Worm (Caenorhabditis elegans): ENCODE results near the gene R02D5.1.
"Not testable (repeated sequence)": the region's sequence is repeated elsewhere in the genome, so short reads cannot be mapped to it uniquely, and the experiment has no call there.

Gene R02D5.1

DNA sequence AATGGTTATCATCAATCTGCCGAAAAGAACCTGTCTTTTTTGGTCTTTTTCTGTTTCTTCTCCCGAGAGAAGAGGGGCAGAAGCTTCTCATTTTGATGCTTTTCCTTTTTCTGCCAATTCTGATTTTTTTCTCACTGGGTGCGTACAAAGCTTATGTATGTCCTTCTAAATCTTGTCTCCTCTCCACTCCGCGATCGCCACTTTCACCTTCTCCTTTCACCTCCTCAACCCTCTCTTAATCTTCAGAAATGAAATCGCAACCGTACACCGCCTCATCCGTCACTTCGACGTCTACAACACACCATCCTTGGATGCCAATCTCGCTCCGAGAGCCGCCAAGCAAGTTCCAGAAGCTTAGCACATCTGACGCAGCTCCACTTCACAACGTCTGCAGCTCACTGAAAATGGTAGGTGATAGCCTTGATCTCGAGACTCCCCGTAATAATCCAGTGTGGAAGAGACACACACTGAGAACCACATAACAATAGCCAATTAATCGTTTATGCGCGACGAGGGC, at the start of gene R02D5.1:
R02D5.1 (plus strand) TSS at position 245 of the 517 bp plus-strand sequence.
- TF ChIP-seq unc-62 (GFP tag; optimal IDR thresholded peaks at IDR 0.05), result no peak

DNA sequence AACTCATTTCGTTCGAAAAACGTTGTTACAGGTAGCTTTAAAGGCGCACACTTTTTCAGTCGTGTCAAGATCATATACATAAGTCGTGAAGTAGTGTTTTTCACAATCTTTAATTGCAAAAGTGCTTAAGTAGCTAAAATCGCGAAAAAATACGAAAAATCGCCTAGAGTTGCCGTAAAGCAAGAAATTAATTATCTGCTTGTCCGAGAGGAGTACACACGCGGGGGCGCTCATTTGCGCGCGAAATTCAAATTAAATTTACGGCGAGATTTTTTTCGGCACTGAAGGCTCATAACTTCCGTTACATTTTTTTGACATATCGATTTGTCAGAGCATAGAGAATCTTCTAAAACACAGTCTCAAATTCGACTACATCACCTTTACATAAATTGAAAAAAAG, 47.9 kb upstream of the R02D5.1 start:
- no peak for TF ChIP-seq unc-62 (GFP tag; optimal IDR thresholded peaks at IDR 0.05)

DNA sequence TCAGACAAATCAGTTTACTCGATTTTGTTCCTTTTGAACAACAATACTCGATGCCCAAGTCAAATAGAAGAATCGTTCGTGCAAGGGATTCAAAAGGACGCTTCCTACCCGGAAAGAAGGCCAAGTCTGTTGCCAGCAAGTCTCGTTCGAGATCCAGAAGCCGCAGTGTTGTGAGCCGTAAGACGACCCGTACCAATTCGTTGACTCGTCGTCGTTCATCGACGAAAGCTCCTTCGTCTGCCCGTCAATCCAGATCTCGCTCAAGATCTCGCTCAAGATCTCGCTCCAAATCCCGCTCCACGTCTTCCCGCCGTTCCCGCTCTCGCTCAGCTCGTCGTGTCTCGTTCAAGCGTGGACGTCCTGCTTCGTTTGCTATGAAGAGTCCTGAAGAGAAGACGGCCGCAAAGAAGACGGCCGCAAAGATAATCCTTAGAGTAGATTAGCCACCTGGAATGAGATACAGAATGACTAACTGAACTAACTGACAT, 47.4 kb upstream of the R02D5.1 start, which contains the start of gene F08H9.2:
F08H9.2 (plus strand) TSS at position 51 of the 488 bp plus-strand sequence.
- TF ChIP-seq unc-62 (GFP tag; optimal IDR thresholded peaks at IDR 0.05), result no peak

DNA sequence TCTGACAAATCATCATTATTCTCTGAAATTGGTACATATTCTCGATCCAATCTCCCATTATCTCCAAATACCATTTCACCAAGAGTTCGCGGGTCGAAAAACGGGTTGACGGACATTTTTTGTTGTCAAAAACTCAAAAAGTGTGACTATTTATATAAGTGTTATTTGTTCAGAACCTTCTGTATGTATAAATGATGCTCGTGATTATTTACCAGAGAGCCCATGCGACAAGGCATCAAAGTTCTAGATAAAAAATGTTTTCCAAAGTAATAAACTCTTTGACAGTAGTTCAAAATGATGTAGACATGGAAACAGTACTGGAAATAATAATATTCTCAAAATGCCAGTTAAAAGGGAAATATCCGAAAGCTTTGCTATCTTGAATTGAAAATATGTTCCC, 45.4 kb upstream of the R02D5.1 start:
- no peak for TF ChIP-seq unc-62 (GFP tag; optimal IDR thresholded peaks at IDR 0.05)

DNA sequence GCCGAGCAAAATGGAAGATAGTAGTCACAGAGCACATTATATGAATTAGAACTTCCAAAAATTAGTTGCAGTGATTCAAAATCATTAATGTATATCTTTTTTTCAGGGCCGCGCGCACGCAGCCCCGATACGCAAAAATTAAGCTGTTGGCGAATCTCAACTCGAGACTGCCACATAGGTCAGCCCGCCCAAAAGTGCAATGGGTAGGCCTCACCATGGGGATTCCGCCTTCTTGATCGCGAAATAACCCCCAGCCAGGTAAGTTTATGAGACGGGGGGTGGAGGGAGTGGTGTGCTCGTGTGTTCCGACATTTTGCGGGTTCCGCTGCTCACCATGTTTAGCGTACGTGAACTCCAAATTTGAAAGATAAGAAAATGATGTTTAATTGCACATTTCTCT, 45.0 kb upstream of the R02D5.1 start, which contains the start of gene F08H9.3:
F08H9.3 (minus strand) TSS at position 252 of the 400 bp plus-strand sequence.
- TF ChIP-seq unc-62 (GFP tag; optimal IDR thresholded peaks at IDR 0.05), result not testable (repeated sequence)

DNA sequence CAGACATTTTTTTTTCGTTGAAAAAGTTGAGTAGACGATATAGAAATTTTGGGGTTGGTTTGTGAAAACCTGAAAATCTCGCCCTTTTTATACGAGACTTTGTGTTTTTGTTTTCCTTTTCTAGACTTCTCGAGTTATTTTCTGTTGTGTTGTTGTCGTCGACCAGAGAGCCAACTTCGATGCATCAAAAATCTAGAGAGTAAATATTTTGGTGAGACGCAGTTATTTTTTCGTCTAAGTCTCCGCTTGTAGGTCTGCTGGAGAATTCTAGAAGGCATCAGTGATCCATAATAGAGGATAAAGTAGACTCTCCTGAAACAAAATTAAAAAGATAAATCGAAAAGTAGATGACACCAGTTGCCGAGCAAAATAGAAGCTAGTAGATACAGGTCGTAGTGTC, 43.7 kb upstream of the R02D5.1 start, which contains the start of gene F08H9.4:
F08H9.4 (minus strand) TSS at position 61 of the 400 bp plus-strand sequence.
- no peak for TF ChIP-seq unc-62 (GFP tag; optimal IDR thresholded peaks at IDR 0.05)

DNA sequence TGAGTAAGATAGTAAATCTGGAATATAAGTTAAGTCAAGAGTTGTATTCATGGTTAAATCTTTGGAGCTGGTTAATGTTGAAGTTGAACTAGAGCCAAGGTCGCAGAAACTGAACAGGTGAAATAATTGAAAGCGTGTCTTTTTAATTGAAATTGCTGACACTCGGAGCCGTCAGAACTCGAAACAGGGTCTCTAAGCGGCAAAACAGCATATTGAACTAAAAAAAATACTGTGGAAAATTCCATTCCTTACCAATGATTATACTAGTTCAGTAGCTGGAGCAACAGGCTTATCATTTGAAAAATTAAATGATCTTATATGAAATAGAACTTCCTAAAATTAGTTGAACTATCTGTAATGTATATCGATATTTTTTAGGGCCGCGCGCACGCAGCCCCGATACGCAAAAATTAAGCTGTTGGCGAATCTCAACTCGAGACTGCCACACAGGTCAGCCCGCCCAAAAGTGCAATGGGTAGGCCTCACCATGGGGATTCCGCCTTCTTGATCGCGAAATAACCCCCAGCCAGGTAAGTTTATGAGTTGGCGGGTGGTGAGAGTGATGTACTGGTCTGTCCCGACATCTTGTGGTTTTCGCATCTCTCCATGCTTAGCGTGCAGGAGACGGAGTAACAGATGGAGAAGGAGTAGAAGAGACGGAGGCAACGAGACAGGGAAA, 39.7 kb upstream of the R02D5.1 start, which contains the start of gene srz-97:
srz-97 (minus strand) TSS at position 51 of the 679 bp plus-strand sequence.
- no peak for TF ChIP-seq unc-62 (GFP tag; optimal IDR thresholded peaks at IDR 0.05)

DNA sequence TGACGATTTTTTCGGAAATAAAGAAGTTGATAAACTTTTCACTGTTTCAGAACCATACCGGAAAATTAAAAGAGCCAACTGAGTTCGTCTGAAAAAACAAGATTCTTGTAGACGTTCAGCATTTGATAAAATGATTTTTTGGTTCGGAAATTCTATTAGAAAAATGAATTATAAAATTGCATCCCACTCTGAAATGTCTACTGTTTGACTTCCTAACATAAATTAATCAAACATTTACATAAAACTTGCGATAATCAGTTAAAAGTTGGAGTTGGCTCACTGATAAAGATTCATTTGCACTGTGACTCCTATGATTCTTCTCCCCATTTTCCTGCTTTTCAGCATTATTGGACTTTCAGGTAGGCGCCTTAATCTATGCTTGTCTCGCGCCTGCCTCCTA, 39.1 kb upstream of the R02D5.1 start, which contains the start of gene clec-57:
clec-57 (plus strand) TSS at position 301 of the 400 bp plus-strand sequence.
- no peak for TF ChIP-seq unc-62 (GFP tag; optimal IDR thresholded peaks at IDR 0.05)

DNA sequence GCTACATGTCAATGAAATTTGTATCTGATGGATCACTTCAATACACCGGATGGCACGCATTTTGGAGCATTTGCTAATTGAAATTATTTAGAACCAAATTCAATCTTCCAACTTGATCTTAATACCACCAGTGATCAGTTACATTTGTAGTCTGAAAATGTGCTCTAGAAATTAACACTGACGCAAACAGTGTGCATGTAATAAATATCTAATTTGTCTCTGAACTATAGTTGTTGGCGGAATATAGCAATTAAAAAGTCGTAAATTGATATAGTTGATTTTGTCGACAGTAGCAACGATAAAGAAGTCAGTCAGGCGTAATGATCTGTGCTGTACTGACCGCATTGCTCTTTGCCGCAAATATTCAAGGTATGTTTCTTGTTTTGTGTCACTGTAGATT, 35.8 kb upstream of the R02D5.1 start, which contains the start of gene clec-227:
clec-227 (plus strand) TSS at position 301 of the 400 bp plus-strand sequence.
- TF ChIP-seq unc-62 (GFP tag; optimal IDR thresholded peaks at IDR 0.05), result no peak

DNA sequence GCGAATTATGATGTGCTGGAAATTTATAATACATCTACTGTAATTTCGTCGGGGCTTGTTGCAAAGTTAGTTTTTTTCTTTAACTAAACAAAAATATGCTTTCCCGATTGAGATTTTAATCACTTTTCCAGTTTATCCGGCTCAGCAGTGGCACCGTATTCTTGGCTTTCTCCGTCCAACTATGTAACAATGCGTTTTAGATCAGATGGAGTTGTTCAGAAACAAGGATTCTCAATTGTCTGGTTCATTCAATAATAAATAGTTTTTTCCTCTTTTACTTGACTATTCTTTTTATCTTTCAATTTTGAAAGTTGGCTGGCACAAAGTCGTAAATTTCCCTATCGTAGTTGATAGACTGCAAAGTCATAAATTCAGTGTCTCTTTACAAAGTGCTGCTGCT, 34.0 kb upstream of the R02D5.1 start, which contains the start of gene clec-56:
clec-56 (plus strand) TSS at position 301 of the 400 bp plus-strand sequence.
- no peak for TF ChIP-seq unc-62 (GFP tag; optimal IDR thresholded peaks at IDR 0.05)

DNA sequence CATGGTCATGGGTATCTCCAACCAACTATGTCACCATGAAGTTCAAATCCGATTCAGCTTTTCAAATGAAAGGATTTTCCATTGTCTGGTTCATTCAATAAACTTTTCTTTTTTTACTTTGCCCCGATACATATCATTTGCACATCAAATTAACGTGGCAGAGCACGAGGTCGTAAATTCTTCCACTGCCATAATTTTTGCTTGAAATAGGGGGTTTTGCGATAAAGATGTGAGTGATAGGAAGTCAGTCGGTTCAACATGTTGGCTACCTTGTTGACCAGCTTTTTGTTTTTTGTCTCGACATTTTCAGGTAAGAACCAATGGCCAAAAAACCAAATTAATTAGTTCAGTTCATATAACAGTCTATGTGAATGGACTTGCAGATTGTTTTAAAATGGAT, 31.4 kb upstream of the R02D5.1 start, which contains the start of gene clec-54:
clec-54 (plus strand) TSS at position 224 of the 400 bp plus-strand sequence.
- no peak for TF ChIP-seq unc-62 (GFP tag; optimal IDR thresholded peaks at IDR 0.05)

DNA sequence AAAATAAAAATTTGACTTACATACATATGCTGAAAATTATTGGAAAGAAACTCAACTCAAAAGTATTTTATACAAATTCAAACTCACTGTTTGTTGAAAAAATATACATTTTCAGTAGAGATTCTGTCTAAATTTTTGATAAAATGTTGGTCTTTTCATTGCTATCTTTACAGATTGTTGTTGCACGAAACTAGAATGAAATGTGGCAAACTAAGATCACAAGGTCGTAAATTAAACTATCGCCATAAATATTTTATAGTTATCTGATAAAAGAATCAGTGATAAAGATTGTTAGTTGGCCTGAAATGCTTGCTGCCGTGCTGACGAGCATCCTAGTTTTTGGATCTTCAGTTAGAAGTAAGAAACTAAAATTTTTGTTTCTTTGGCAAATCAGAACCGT, 29.1 kb upstream of the R02D5.1 start, which contains the start of gene clec-55:
clec-55 (plus strand) TSS at position 301 of the 400 bp plus-strand sequence.
- no peak for TF ChIP-seq unc-62 (GFP tag; optimal IDR thresholded peaks at IDR 0.05)

DNA sequence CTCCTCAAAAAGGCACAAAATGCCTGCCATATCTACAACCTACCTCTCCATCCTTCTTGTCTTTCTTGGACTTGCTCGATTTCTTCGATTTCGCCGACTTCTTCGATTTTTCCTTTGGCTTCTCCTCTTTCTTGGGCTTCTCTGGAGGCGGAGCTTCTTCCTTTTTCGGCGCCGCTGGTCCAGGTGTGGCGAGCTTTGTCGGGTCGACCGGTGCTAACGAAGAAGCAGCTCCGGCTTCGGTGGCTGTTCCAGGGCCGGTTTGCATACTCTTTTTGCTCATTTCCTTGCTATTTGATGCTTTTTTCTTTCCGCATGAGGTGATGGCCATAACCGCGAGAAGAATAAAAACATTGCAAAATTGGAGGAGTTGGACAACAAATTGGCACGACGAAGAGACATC, 27.5 kb upstream of the R02D5.1 start:
- TF ChIP-seq unc-62 (GFP tag; optimal IDR thresholded peaks at IDR 0.05), result no peak

DNA sequence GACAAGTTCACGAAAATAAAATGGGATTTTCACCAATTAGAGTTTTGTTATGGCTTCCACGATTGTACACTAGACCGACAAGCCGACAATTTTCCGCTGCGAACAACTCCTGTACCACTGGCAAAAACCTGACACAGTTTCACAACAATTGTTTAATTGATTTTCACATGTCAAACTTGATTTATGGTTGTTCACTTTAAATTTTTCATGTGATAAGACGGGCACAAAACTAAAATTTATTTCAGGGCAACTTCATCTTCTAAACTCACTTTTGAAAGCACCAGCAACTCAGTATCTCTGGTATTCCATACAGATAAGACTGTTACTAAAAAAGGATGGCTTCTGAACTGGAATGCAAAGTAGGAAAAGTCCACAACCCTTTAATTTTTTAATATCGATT, 26.6 kb upstream of the R02D5.1 start, which contains the start of gene R02D5.7:
R02D5.7 (minus strand) TSS at position 101 of the 400 bp plus-strand sequence.
- TF ChIP-seq unc-62 (GFP tag; optimal IDR thresholded peaks at IDR 0.05), result no peak

DNA sequence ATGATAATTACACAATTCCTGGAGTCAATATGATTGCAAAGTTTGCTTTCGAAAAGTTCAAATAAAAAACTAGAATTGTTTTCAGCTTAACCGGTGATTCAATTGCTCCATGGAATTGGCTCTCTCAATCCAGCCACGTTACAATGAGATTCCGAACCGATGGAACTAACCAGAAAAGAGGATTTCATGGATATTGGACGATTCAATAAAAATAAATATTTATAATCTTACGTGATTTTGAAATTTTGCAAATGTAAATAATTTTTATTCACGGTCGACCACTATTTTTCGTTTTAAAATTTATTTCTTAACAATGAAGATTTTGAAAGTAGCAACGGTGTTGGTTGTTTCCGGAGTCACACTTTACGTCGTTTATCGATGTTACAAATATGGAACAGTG, 26.1 kb upstream of the R02D5.1 start, which contains the start of gene R02D5.10:
R02D5.10 (plus strand) TSS at position 301 of the 400 bp plus-strand sequence.
- TF ChIP-seq unc-62 (GFP tag; optimal IDR thresholded peaks at IDR 0.05), result no peak

DNA sequence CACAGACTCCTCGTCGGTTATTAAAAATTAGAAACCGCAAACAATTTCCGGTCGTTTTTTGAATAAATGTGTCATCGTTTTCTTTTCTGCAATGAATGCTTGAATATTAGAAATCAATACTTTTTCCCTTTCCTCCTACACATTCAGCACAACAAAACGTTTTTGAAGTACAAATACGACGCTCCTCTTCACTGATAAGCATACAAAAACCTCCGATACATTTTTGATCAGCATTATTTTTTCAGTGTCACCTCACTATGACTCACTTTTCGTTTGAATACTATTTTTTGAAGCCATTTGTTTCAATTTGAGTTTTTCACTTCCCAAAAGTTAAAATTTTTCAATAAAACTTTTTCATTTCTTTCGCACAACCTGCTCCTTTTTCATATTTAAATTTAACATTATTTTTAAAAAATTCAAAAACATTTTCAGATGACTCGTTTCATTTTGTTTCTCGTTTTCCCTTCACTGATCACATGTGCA, 25.3 kb upstream of the R02D5.1 start, which contains the start of gene R02D5.3:
R02D5.3 (plus strand) TSS at position 433 of the 483 bp plus-strand sequence.
- no peak for TF ChIP-seq unc-62 (GFP tag; optimal IDR thresholded peaks at IDR 0.05)

Measured in whole organism, dauer.